Fruit fly (Drosophila melanogaster): ENCODE results near the gene CG6015.

DNA sequence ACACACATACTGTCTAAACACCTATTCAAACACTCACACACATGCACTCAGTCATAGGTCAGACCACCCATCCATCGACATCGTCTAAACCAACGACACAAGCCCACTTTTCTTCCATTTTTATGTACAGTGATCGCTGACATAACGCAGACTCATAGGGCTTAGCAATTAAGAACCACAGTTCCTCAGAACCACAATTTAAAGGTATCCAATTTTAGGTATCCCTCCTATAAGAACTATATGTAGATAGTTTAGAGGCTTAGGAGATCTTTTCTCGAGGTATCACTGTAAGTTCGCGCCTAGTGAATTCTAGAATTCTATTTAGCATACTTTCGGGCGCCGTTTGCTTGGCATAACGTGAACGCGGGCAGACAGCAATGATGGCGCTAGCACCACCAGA lies 41.2 kb downstream of the CG6015 start:
- TF ChIP-seq CG9139 (GFP tag; optimal IDR thresholded peaks at IDR 0.05) (peak; percentile 6), Blimp-1 (GFP tag; optimal IDR thresholded peaks at IDR 0.05) (no peak), Hr39 (GFP tag; optimal IDR thresholded peaks at IDR 0.05) (peak; percentile 71), cyc (GFP tag; optimal IDR thresholded peaks at IDR 0.05) (peak; percentile 52), CG8632 (GFP tag; optimal IDR thresholded peaks at IDR 0.05) (peak; percentile 24), fd85E (GFP tag; optimal IDR thresholded peaks at IDR 0.05) (no peak), CG11294 (GFP tag; IDR thresholded peaks at IDR 0.05) (peak; percentile 75), Met (GFP tag; optimal IDR thresholded peaks at IDR 0.05) (peak; percentile 47), CG1621 (tag; optimal IDR thresholded peaks at IDR 0.05) (peak; percentile 27), Smox (GFP tag; optimal IDR thresholded peaks at IDR 0.05) (peak; percentile 42), CG3919 (GFP tag; optimal IDR thresholded peaks at IDR 0.05) (peak; percentile 64), CG34406 (GFP tag; optimal IDR thresholded peaks at IDR 0.05) (peak; percentile 37), svp (GFP tag) (peak; percentile 66)

All from whole organism, prepupa.